Worm (Caenorhabditis elegans) whole organism, L1 larva: ENCODE measurements around the gene C45G9.9.

ENCODE experiments used
- C04F5.9 ChIP-seq: sonication (generic microtip); optimal IDR thresholded peaks from 2 replicates; lab custom pipeline; 2016; ENCODE audit warnings: missing genetic modification characterization, missing compliant biosample characterization
- C34B4.2 ChIP-seq: sonication (generic microtip); optimal IDR thresholded peaks from 2 replicates; lab custom pipeline; 2017; ENCODE audit warnings: mild to moderate bottlenecking, missing genetic modification characterization, missing compliant biosample characterization
- Y116A8C.19 ChIP-seq: sonication (generic microtip); optimal IDR thresholded peaks from 2 replicates; lab custom pipeline; 2016; ENCODE audit warnings: missing compliant biosample characterization, missing genetic modification characterization, borderline replicate concordance
- aly-2 ChIP-seq: fragments of 150-350 bp; optimal IDR thresholded peaks from 2 replicates; lab custom pipeline; 2014; ENCODE audit warnings: missing biosample characterization, missing genetic modification characterization
- blmp-1 ChIP-seq: fragments of 150-350 bp; optimal IDR thresholded peaks from 2 replicates; lab custom pipeline; 2014; ENCODE audit warnings: missing biosample characterization, missing genetic modification characterization
- ceh-88 ChIP-seq: fragments of 200-800 bp; sonication (Bioruptor generic); IDR thresholded peaks from 2 replicates; pipeline ENCODE4 v1.3.6; 2022; ENCODE audit warnings: missing genetic modification characterization, missing compliant biosample characterization
- ceh-90 ChIP-seq: sonication (generic microtip); optimal IDR thresholded peaks from 2 replicates; lab custom pipeline; 2016; ENCODE audit warnings: missing genetic modification characterization, missing compliant biosample characterization
- dpl-1 ChIP-seq, 3 experiments: fragments of 150-350 bp in 2 of 3; sonication (generic microtip) in 1 of 3; optimal IDR thresholded peaks; 2 replicates each; lab custom pipeline; 2014 to 2017; ENCODE audit warnings: missing biosample characterization in 3 of 3, missing genetic modification characterization in 3 of 3, missing genetic modification reagents in 3 of 3
- dsc-1 ChIP-seq: sonication (generic microtip); optimal IDR thresholded peaks from 2 replicates; lab custom pipeline; 2016; ENCODE audit warnings: mild to moderate bottlenecking, missing genetic modification characterization, missing compliant biosample characterization
- efl-1 ChIP-seq, 4 experiments: fragments of 150-350 bp; optimal IDR thresholded peaks in 3 of 4; peaks in 1 of 4; 1 replicate in 1 of 4; 2 replicates in 3 of 4; lab custom pipeline; 2014; ENCODE audit warnings: missing biosample characterization in 2 of 4, missing genetic modification characterization in 2 of 4, missing genetic modification reagents in 2 of 4
- efl-3 ChIP-seq: fragments of 200-800 bp; sonication (Bioruptor generic); optimal IDR thresholded peaks from 2 replicates; lab custom pipeline; 2018; ENCODE audit warnings: mild to moderate bottlenecking, missing genetic modification characterization, missing compliant biosample characterization
- egl-13 ChIP-seq: sonication (generic microtip); optimal IDR thresholded peaks from 2 replicates; lab custom pipeline; 2016; ENCODE audit warnings: missing genotype, missing genetic modification reagents, missing genetic modification characterization, missing compliant biosample characterization
- elt-2 ChIP-seq: sonication (generic microtip); optimal IDR thresholded peaks from 2 replicates; lab custom pipeline; 2016; ENCODE audit warnings: missing genetic modification characterization, mild to moderate bottlenecking, inconsistent platforms, missing compliant biosample characterization, missing genetic modification reagents
- ets-5 ChIP-seq: fragments of 200-800 bp; sonication (Bioruptor generic); IDR thresholded peaks from 2 replicates; pipeline ENCODE4 v1.3.6; 2022; ENCODE audit warnings: missing genetic modification characterization, missing compliant biosample characterization
- fkh-10 ChIP-seq: sonication (generic microtip); optimal IDR thresholded peaks from 2 replicates; lab custom pipeline; 2017; ENCODE audit warnings: missing biosample characterization, missing genetic modification reagents, missing genetic modification characterization
- fkh-4 ChIP-seq: sonication (generic microtip); optimal IDR thresholded peaks from 2 replicates; lab custom pipeline; 2016; ENCODE audit warnings: missing compliant biosample characterization, missing genetic modification characterization, borderline replicate concordance
- fos-1 ChIP-seq: fragments of 150-350 bp; optimal IDR thresholded peaks from 2 replicates; lab custom pipeline; 2014; ENCODE audit warnings: missing biosample characterization, missing genetic modification characterization
- hlh-4 ChIP-seq: sonication (generic microtip); optimal IDR thresholded peaks from 2 replicates; lab custom pipeline; 2016; ENCODE audit warnings: mild to moderate bottlenecking, missing genetic modification characterization, missing compliant biosample characterization
- hpl-2 ChIP-seq: fragments of 150-350 bp; optimal IDR thresholded peaks from 2 replicates; lab custom pipeline; 2014; ENCODE audit warnings: missing biosample characterization, missing genetic modification reagents, missing genetic modification characterization
- lin-13 ChIP-seq: fragments of 150-350 bp; optimal IDR thresholded peaks from 2 replicates; lab custom pipeline; 2014; ENCODE audit warnings: missing biosample characterization, missing genetic modification reagents, missing genetic modification characterization
- lin-14 ChIP-seq: fragments of 200-800 bp; sonication (Bioruptor generic); optimal IDR thresholded peaks from 2 replicates; lab custom pipeline; 2018; ENCODE audit warnings: mild to moderate bottlenecking, missing genetic modification characterization, moderate library complexity, missing compliant biosample characterization
- lin-15B ChIP-seq: fragments of 150-350 bp; sonication (generic microtip); optimal IDR thresholded peaks from 3 replicates; lab custom pipeline; 2014; ENCODE audit warnings: missing biosample characterization, missing genetic modification characterization
- lin-39 ChIP-seq: fragments of 150-350 bp; optimal IDR thresholded peaks from 2 replicates; lab custom pipeline; 2014; ENCODE audit warnings: missing biosample characterization, missing genetic modification reagents, missing genetic modification characterization
- lir-3 ChIP-seq: sonication (generic microtip); optimal IDR thresholded peaks from 2 replicates; lab custom pipeline; 2016; ENCODE audit warnings: mild to moderate bottlenecking, missing genetic modification characterization, moderate library complexity, missing compliant biosample characterization; ENCODE audit not compliant: poor library complexity
- lsy-2 ChIP-seq, 2 experiments: fragments of 150-350 bp; optimal IDR thresholded peaks; 2 replicates each; lab custom pipeline; 2014; ENCODE audit warnings: missing biosample characterization in 2 of 2, missing genetic modification characterization in 2 of 2
- mab-9 ChIP-seq: fragments of 200-800 bp; sonication (Bioruptor generic); IDR thresholded peaks from 2 replicates; pipeline ENCODE4 v1.3.6; 2022; ENCODE audit warnings: missing genetic modification reagents, missing genetic modification characterization, missing compliant biosample characterization
- nhr-237 ChIP-seq: fragments of 150-350 bp; optimal IDR thresholded peaks from 2 replicates; lab custom pipeline; 2014; ENCODE audit warnings: missing biosample characterization, missing genetic modification characterization
- nhr-47 ChIP-seq: sonication (generic microtip); optimal IDR thresholded peaks from 2 replicates; lab custom pipeline; 2016; ENCODE audit warnings: mild to moderate bottlenecking, missing genetic modification characterization, moderate library complexity, missing compliant biosample characterization
- nhr-71 ChIP-seq: sonication (generic microtip); optimal IDR thresholded peaks from 2 replicates; lab custom pipeline; 2016; ENCODE audit warnings: mild to moderate bottlenecking, missing genetic modification characterization, moderate library complexity, missing compliant biosample characterization
- nhr-76 ChIP-seq: sonication (generic microtip); optimal IDR thresholded peaks from 2 replicates; lab custom pipeline; 2017; ENCODE audit warnings: missing biosample characterization, missing genetic modification characterization
- nhr-77 ChIP-seq: fragments of 150-350 bp; optimal IDR thresholded peaks from 2 replicates; lab custom pipeline; 2014; ENCODE audit warnings: missing biosample characterization, missing genetic modification characterization
- nhr-84 ChIP-seq: sonication (generic microtip); optimal IDR thresholded peaks from 2 replicates; lab custom pipeline; 2017; ENCODE audit warnings: missing biosample characterization, missing genetic modification characterization
- nhr-85 ChIP-seq: sonication (generic microtip); peaks from one replicate; lab custom pipeline; 2016; ENCODE audit warnings: missing genetic modification characterization, inconsistent platforms, missing compliant biosample characterization
- nhr-90 ChIP-seq: sonication (generic microtip); optimal IDR thresholded peaks from 2 replicates; lab custom pipeline; 2016; ENCODE audit warnings: mild to moderate bottlenecking, missing genetic modification characterization, missing compliant biosample characterization; ENCODE audit not compliant: poor library complexity
- skn-1 ChIP-seq: fragments of 150-350 bp; optimal IDR thresholded peaks from 2 replicates; lab custom pipeline; 2014; ENCODE audit warnings: missing biosample characterization, missing genetic modification characterization
- sox-4 ChIP-seq: sonication (generic microtip); optimal IDR thresholded peaks from 2 replicates; lab custom pipeline; 2016; ENCODE audit warnings: missing genetic modification characterization, missing compliant biosample characterization
- sptf-1 ChIP-seq: fragments of 150-350 bp; optimal IDR thresholded peaks from 2 replicates; lab custom pipeline; 2014; ENCODE audit warnings: missing biosample characterization, missing genetic modification characterization
- sup-37 ChIP-seq: fragments of 200-800 bp; sonication (Bioruptor generic); optimal IDR thresholded peaks from 2 replicates; lab custom pipeline; 2018; ENCODE audit warnings: mild to moderate bottlenecking, missing genetic modification characterization, missing compliant biosample characterization
- tbx-2 ChIP-seq: sonication (generic microtip); optimal IDR thresholded peaks from 2 replicates; lab custom pipeline; 2016; ENCODE audit warnings: missing genetic modification characterization, missing compliant biosample characterization
- unc-30 ChIP-seq: sonication (generic microtip); optimal IDR thresholded peaks from 2 replicates; lab custom pipeline; 2017; ENCODE audit warnings: missing biosample characterization, missing genetic modification characterization
- unc-62 ChIP-seq: fragments of 150-350 bp; optimal IDR thresholded peaks from 2 replicates; lab custom pipeline; 2014; ENCODE audit warnings: missing biosample characterization, missing genetic modification reagents, missing genetic modification characterization
- unc-86 ChIP-seq: sonication (generic microtip); optimal IDR thresholded peaks from 2 replicates; lab custom pipeline; 2016; ENCODE audit warnings: missing genetic modification characterization, missing compliant biosample characterization
- vab-15 ChIP-seq: sonication (generic microtip); optimal IDR thresholded peaks from 2 replicates; lab custom pipeline; 2017; ENCODE audit warnings: missing genotype, mild to moderate bottlenecking, missing genetic modification characterization, missing compliant biosample characterization
- zip-4 ChIP-seq: fragments of 200-800 bp; sonication (Bioruptor generic); optimal IDR thresholded peaks from 2 replicates; lab custom pipeline; 2018; ENCODE audit warnings: mild to moderate bottlenecking, missing genetic modification characterization, moderate library complexity, missing compliant biosample characterization
- ztf-4 ChIP-seq: fragments of 150-350 bp; optimal IDR thresholded peaks from 2 replicates; lab custom pipeline; 2014; ENCODE audit warnings: missing biosample characterization, missing genetic modification characterization

The C45G9.9 gene

DNA sequence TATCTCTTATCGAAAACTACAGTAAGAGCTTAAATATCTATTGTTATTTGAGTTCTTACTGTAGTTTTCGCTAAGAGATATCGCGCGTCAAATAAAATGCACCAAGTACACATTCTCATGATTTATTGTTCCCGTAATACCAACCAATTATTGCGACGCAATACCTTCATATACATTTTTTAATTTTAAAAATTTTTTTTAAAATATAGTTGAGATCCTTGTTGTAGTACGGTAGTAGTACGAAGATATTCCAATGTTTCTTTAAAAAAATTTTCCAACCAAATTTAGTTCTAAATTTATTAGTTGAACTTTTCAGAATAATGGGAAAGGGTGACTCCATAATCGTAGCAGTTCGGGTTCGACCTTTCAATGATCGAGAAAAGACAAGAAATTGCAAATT, 25.0 kb downstream of the C45G9.9 start, which contains the start of gene klp-6:
klp-6 (plus strand) TSS at position 301 of the 400 bp plus-strand sequence.
- TF ChIP-seq dsc-1 (tag; lab: Kevin White, UChicago) (no peak), sptf-1 (no peak), nhr-237 (tag; lab: Kevin White, UChicago) (no peak), fkh-4 (tag; lab: Kevin White, UChicago) (no peak), nhr-76 (tag; lab: Kevin White, UChicago) (no peak)
- TF ChIP-seq, all 84 proteins: peak for 0

ce11 chrIII:5027219-5027618, 28.4 kb downstream of the C45G9.9 start:
- TF ChIP-seq dsc-1 (tag; lab: Kevin White, UChicago) (no peak), blmp-1 (tag; lab: Kevin White, UChicago) (no peak), nhr-84 (tag; lab: Kevin White, UChicago) (no peak), lin-39 (tag; lab: Kevin White, UChicago) (no peak), efl-3 (GFP tag; lab: Kevin White, UChicago) (no peak), ceh-88 (no peak), lsy-2 (tag; optimal IDR thresholded peaks at IDR 0.05; lab: Kevin White, UChicago) (no peak), fos-1 (no peak), elt-2 (tag; lab: Kevin White, UChicago) (no peak)

DNA sequence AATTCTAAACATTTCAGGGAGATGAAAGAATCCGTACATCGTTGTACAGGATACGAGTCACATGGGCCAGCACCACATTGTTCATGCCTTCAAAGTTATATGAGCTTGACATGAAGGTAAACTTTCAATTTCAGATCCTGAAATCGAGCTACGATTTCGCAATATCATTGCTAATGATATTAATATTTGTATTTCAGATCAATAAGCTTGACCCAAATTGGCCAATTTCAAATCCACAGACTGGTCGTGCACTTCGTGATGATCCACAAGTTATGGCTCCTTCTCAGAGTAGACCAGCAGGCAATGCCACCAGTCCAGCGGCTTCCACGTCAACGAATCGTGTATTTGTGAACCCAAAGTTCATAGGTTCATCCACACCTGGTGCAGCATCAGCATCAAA, 29.2 kb downstream of the C45G9.9 start:
- TF ChIP-seq ceh-90 (tag; lab: Kevin White, UChicago) = no peak
- TF ChIP-seq ceh-88 = no peak
- no peak for TF ChIP-seq fkh-10 (GFP tag; lab: Kevin White, UChicago)
- TF ChIP-seq unc-62 (GFP tag; lab: Kevin White, UChicago) = no peak

DNA sequence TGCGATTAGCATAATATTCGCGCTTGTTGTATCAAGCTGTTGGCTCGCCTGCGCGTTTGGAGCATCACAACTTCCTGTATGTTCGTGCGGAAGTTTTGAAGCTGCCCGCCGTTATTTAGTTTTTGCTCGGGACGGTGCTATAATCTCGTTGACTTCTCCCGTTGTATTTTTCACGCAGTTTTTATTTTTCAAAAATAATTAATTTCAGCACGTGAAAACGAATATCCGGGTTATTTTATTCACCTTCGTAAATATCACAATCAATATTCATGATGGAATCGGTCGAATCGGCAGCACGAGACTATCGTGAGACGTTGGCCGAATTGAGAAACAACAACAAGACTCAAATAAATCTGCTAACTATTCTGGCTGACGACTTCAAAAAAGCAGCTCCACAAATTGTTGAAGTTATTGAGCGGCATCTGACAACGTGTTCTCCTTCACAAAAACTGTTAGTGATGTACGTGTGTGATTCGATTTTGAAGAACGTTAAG, 30.4 kb downstream of the C45G9.9 start:
- peak; percentile 66 for TF ChIP-seq nhr-85
- TF ChIP-seq dpl-1 (GFP tag; optimal IDR thresholded peaks at IDR 0.05; lab: Kevin White, UChicago) = peak in 2 of 3 experiments; percentile 3 to 9
- TF ChIP-seq sup-37 (GFP tag; lab: Kevin White, UChicago) = no peak
- TF ChIP-seq unc-30 (tag; lab: Kevin White, UChicago) = no peak
- peak; percentile 39 for TF ChIP-seq nhr-90 (tag; lab: Kevin White, UChicago)
- no peak for TF ChIP-seq aly-2 (tag; lab: Kevin White, UChicago)
- TF ChIP-seq Y116A8C.19 (tag; lab: Kevin White, UChicago) = no peak
- TF ChIP-seq nhr-237 (tag; lab: Kevin White, UChicago) = no peak
- no peak for TF ChIP-seq nhr-77
- no peak for TF ChIP-seq egl-13 (tag; lab: Kevin White, UChicago)
- peak; percentile 72 for TF ChIP-seq nhr-71 (tag; lab: Kevin White, UChicago)
- no peak for TF ChIP-seq skn-1
- no peak for TF ChIP-seq unc-62 (GFP tag; lab: Kevin White, UChicago)
- peak; percentile 31 for TF ChIP-seq zip-4
- no peak for TF ChIP-seq ets-5 (GFP tag; lab: Robert Waterston, UW)
- TF ChIP-seq nhr-47 (tag; lab: Kevin White, UChicago) = peak; percentile 48
- TF ChIP-seq fkh-4 (tag; lab: Kevin White, UChicago) = no peak
- TF ChIP-seq C04F5.9 = no peak
- no peak for TF ChIP-seq nhr-76 (tag; lab: Kevin White, UChicago)
- no peak for TF ChIP-seq lin-13
- no peak for TF ChIP-seq lin-15B (tag; lab: Kevin White, UChicago)
- TF ChIP-seq hpl-2 (GFP tag; lab: Kevin White, UChicago) = no peak
- no peak for TF ChIP-seq hlh-4 (tag; lab: Kevin White, UChicago)
- peak; percentile 0 for TF ChIP-seq dsc-1 (tag; lab: Kevin White, UChicago)
- no peak for TF ChIP-seq sptf-1
- TF ChIP-seq efl-1 (optimal IDR thresholded peaks at IDR 0.05; lab: Kevin White, UChicago) = peak in 1 of 2 experiments; percentile 5
- no peak for TF ChIP-seq efl-1 (GFP tag; optimal IDR thresholded peaks at IDR 0.05 in 1 of 2; lab: Kevin White, UChicago)
- TF ChIP-seq mab-9 (GFP tag; lab: Robert Waterston, UW) = no peak
- peak; percentile 86 for TF ChIP-seq ztf-4
- TF ChIP-seq lin-14 (GFP tag; lab: Kevin White, UChicago) = no peak
- no peak for TF ChIP-seq efl-3 (GFP tag; lab: Kevin White, UChicago)
- TF ChIP-seq C34B4.2 (tag; lab: Kevin White, UChicago) = no peak
- TF ChIP-seq vab-15 (tag; lab: Kevin White, UChicago) = peak; percentile 3
- TF ChIP-seq lir-3 (tag; lab: Kevin White, UChicago) = no peak
- TF ChIP-seq unc-86 (tag; lab: Kevin White, UChicago) = no peak
- peak; percentile 22 for TF ChIP-seq sox-4
- TF ChIP-seq fkh-10 (GFP tag; lab: Kevin White, UChicago) = no peak
- TF ChIP-seq tbx-2 (tag; lab: Kevin White, UChicago) = peak; percentile 1
